Worm (Caenorhabditis elegans): ENCODE data around the gene cat-2.

DNA sequence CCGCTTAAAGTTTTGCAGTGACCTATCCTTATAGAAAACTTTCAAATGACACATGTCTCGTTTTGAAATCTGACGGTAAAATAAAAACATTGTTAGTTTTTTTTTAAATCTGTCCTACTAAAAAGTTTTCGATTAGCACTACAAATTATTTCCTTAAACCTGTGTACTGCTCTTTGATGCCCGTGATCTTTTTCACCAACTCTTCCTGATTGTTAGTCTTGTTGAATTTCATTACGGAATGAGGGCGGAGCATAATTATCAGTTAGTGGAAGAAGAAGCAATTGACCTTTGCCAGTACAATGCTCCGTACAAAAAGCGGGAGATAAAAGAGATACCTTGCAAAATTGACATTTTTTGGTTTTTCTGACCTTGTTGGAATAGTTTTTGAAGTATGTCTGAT lies 49.5 kb downstream of the cat-2 start, which contains the start of gene K01A2.4:
- TF ChIP-seq mel-28 (tag; optimal IDR thresholded peaks at IDR 0.05; ENCODE audit: borderline replicate concordance), result no peak
- TF ChIP-seq unc-130 (GFP tag; optimal IDR thresholded peaks at IDR 0.05), result no peak
- no peak for TF ChIP-seq B0336.3 (GFP tag; IDR thresholded peaks at IDR 0.05)
- TF ChIP-seq unc-62 (GFP tag; optimal IDR thresholded peaks at IDR 0.05), result no peak
- no peak for TF ChIP-seq snpc-4 (GFP tag; optimal IDR thresholded peaks at IDR 0.05)
- no peak for TF ChIP-seq snpc-4 (tag; optimal IDR thresholded peaks at IDR 0.05)
- no peak for TF ChIP-seq ztf-3 (GFP tag; optimal IDR thresholded peaks at IDR 0.05)
- TF ChIP-seq madf-3 (GFP tag; IDR thresholded peaks at IDR 0.05), result no peak
- TF ChIP-seq K12H6.12 (tag; optimal IDR thresholded peaks at IDR 0.05), result no peak
- no peak for TF ChIP-seq ceh-91 (GFP tag; IDR thresholded peaks at IDR 0.05)
- no peak for TF ChIP-seq ceh-40 (GFP tag; IDR thresholded peaks at IDR 0.05)
- no peak for TF ChIP-seq rcor-1 (GFP tag; IDR thresholded peaks at IDR 0.05)
- no peak for TF ChIP-seq sea-2 (GFP tag; IDR thresholded peaks at IDR 0.05)
- no peak for TF ChIP-seq egl-18 (GFP tag; IDR thresholded peaks at IDR 0.05)
- TF ChIP-seq fkh-3 (tag; optimal IDR thresholded peaks at IDR 0.05), result no peak
